Worm (Caenorhabditis elegans) whole organism, L1 larva: ENCODE data around the gene tbc-3.

Source experiments
- C04F5.9 ChIP-seq: sonication (generic microtip); optimal IDR thresholded peaks from 2 replicates; lab custom pipeline; 2016; ENCODE audit warnings: missing genetic modification characterization, missing compliant biosample characterization
- C16A3.4 ChIP-seq: fragments of 150-350 bp; optimal IDR thresholded peaks from 2 replicates; lab custom pipeline; 2014; ENCODE audit warnings: missing biosample characterization, missing genetic modification characterization
- Y116A8C.19 ChIP-seq: sonication (generic microtip); optimal IDR thresholded peaks from 2 replicates; lab custom pipeline; 2016; ENCODE audit warnings: missing compliant biosample characterization, missing genetic modification characterization, borderline replicate concordance
- blmp-1 ChIP-seq: fragments of 150-350 bp; optimal IDR thresholded peaks from 2 replicates; lab custom pipeline; 2014; ENCODE audit warnings: missing biosample characterization, missing genetic modification characterization
- ceh-82 ChIP-seq, 3 experiments: fragments of 150-350 bp in 1 of 3; sonication (generic microtip) in 2 of 3; optimal IDR thresholded peaks; 2 replicates each; lab custom pipeline; 2014 to 2017; ENCODE audit warnings: missing biosample characterization in 3 of 3, missing genetic modification characterization in 3 of 3
- ceh-88 ChIP-seq: fragments of 200-800 bp; sonication (Bioruptor generic); IDR thresholded peaks from 2 replicates; pipeline ENCODE4 v1.3.6; 2022; ENCODE audit warnings: missing genetic modification characterization, missing compliant biosample characterization
- efl-1 ChIP-seq, 4 experiments: fragments of 150-350 bp; optimal IDR thresholded peaks in 3 of 4; peaks in 1 of 4; 1 replicate in 1 of 4; 2 replicates in 3 of 4; lab custom pipeline; 2014; ENCODE audit warnings: missing biosample characterization in 2 of 4, missing genetic modification characterization in 2 of 4, missing genetic modification reagents in 2 of 4
- egl-27 ChIP-seq, 2 experiments: fragments of 150-350 bp in 1 of 2; sonication (generic microtip); optimal IDR thresholded peaks; 3 replicates each; lab custom pipeline; 2017 to 2018; ENCODE audit warnings: missing biosample characterization in 2 of 2, missing genetic modification characterization in 2 of 2, missing genetic modification reagents in 2 of 2
- elt-2 ChIP-seq: sonication (generic microtip); optimal IDR thresholded peaks from 2 replicates; lab custom pipeline; 2016; ENCODE audit warnings: missing genetic modification characterization, mild to moderate bottlenecking, inconsistent platforms, missing compliant biosample characterization, missing genetic modification reagents
- elt-3 ChIP-seq, 6 experiments: fragments of 150-350 bp in 1 of 6; sonication (generic microtip); optimal IDR thresholded peaks; 2 replicates each; lab custom pipeline; 2017 to 2018; ENCODE audit warnings: missing biosample characterization in 6 of 6, missing genetic modification characterization in 6 of 6, inconsistent platforms in 1 of 6
- ets-5 ChIP-seq: fragments of 200-800 bp; sonication (Bioruptor generic); IDR thresholded peaks from 2 replicates; pipeline ENCODE4 v1.3.6; 2022; ENCODE audit warnings: missing genetic modification characterization, missing compliant biosample characterization
- fkh-10 ChIP-seq: sonication (generic microtip); optimal IDR thresholded peaks from 2 replicates; lab custom pipeline; 2017; ENCODE audit warnings: missing biosample characterization, missing genetic modification reagents, missing genetic modification characterization
- fkh-8 ChIP-seq: sonication (generic microtip); optimal IDR thresholded peaks from 2 replicates; lab custom pipeline; 2016; ENCODE audit warnings: mild to moderate bottlenecking, missing genetic modification characterization, missing compliant biosample characterization
- hlh-4 ChIP-seq: sonication (generic microtip); optimal IDR thresholded peaks from 2 replicates; lab custom pipeline; 2016; ENCODE audit warnings: mild to moderate bottlenecking, missing genetic modification characterization, missing compliant biosample characterization
- hpl-2 ChIP-seq: fragments of 150-350 bp; optimal IDR thresholded peaks from 2 replicates; lab custom pipeline; 2014; ENCODE audit warnings: missing biosample characterization, missing genetic modification reagents, missing genetic modification characterization
- jun-1 ChIP-seq: fragments of 150-350 bp; optimal IDR thresholded peaks from 2 replicates; lab custom pipeline; 2014; ENCODE audit warnings: missing biosample characterization, missing genetic modification reagents, missing genetic modification characterization
- lin-13 ChIP-seq: fragments of 150-350 bp; optimal IDR thresholded peaks from 2 replicates; lab custom pipeline; 2014; ENCODE audit warnings: missing biosample characterization, missing genetic modification reagents, missing genetic modification characterization
- lin-14 ChIP-seq: fragments of 200-800 bp; sonication (Bioruptor generic); optimal IDR thresholded peaks from 2 replicates; lab custom pipeline; 2018; ENCODE audit warnings: mild to moderate bottlenecking, missing genetic modification characterization, moderate library complexity, missing compliant biosample characterization
- lin-35 ChIP-seq, 2 experiments: fragments of 150-350 bp; optimal IDR thresholded peaks; 2 replicates each; lab custom pipeline; 2014; ENCODE audit warnings: missing biosample characterization in 2 of 2, missing genetic modification characterization in 2 of 2, missing genetic modification reagents in 2 of 2
- lin-39 ChIP-seq: fragments of 150-350 bp; optimal IDR thresholded peaks from 2 replicates; lab custom pipeline; 2014; ENCODE audit warnings: missing biosample characterization, missing genetic modification reagents, missing genetic modification characterization
- lsy-2 ChIP-seq, 2 experiments: fragments of 150-350 bp; optimal IDR thresholded peaks; 2 replicates each; lab custom pipeline; 2014; ENCODE audit warnings: missing biosample characterization in 2 of 2, missing genetic modification characterization in 2 of 2
- mdl-1 ChIP-seq, 2 experiments: fragments of 150-350 bp; optimal IDR thresholded peaks; 2 replicates each; lab custom pipeline; 2014 to 2017; ENCODE audit warnings: missing biosample characterization in 2 of 2, missing genetic modification characterization in 2 of 2, inconsistent platforms in 1 of 2
- mef-2 ChIP-seq: fragments of 150-350 bp; optimal IDR thresholded peaks from 2 replicates; lab custom pipeline; 2014; ENCODE audit warnings: missing biosample characterization, missing genetic modification characterization
- mep-1 ChIP-seq: fragments of 150-350 bp; optimal IDR thresholded peaks from 2 replicates; lab custom pipeline; 2014; ENCODE audit warnings: missing biosample characterization, missing genetic modification characterization
- nhr-19 ChIP-seq: fragments of 200-800 bp; sonication (Bioruptor generic); conservative IDR thresholded peaks from 2 replicates; pipeline ENCODE4 v1.3.6; 2022; ENCODE audit warnings: missing genetic modification characterization, missing compliant biosample characterization
- nhr-20 ChIP-seq: sonication (generic microtip); optimal IDR thresholded peaks from 2 replicates; lab custom pipeline; 2016; ENCODE audit warnings: mild to moderate bottlenecking, missing genetic modification characterization, missing compliant biosample characterization
- nhr-237 ChIP-seq: fragments of 150-350 bp; optimal IDR thresholded peaks from 2 replicates; lab custom pipeline; 2014; ENCODE audit warnings: missing biosample characterization, missing genetic modification characterization
- nhr-47 ChIP-seq: sonication (generic microtip); optimal IDR thresholded peaks from 2 replicates; lab custom pipeline; 2016; ENCODE audit warnings: mild to moderate bottlenecking, missing genetic modification characterization, moderate library complexity, missing compliant biosample characterization
- nhr-71 ChIP-seq: sonication (generic microtip); optimal IDR thresholded peaks from 2 replicates; lab custom pipeline; 2016; ENCODE audit warnings: mild to moderate bottlenecking, missing genetic modification characterization, moderate library complexity, missing compliant biosample characterization
- nhr-76 ChIP-seq: sonication (generic microtip); optimal IDR thresholded peaks from 2 replicates; lab custom pipeline; 2017; ENCODE audit warnings: missing biosample characterization, missing genetic modification characterization
- nhr-84 ChIP-seq: sonication (generic microtip); optimal IDR thresholded peaks from 2 replicates; lab custom pipeline; 2017; ENCODE audit warnings: missing biosample characterization, missing genetic modification characterization
- nhr-85 ChIP-seq: sonication (generic microtip); peaks from one replicate; lab custom pipeline; 2016; ENCODE audit warnings: missing genetic modification characterization, inconsistent platforms, missing compliant biosample characterization
- nhr-90 ChIP-seq: sonication (generic microtip); optimal IDR thresholded peaks from 2 replicates; lab custom pipeline; 2016; ENCODE audit warnings: mild to moderate bottlenecking, missing genetic modification characterization, missing compliant biosample characterization; ENCODE audit not compliant: poor library complexity
- pqm-1 ChIP-seq: sonication (generic microtip); optimal IDR thresholded peaks from 3 replicates; lab custom pipeline; 2017; ENCODE audit warnings: missing biosample characterization, missing genetic modification characterization
- rnt-1 ChIP-seq: sonication (generic microtip); optimal IDR thresholded peaks from 2 replicates; lab custom pipeline; 2016; ENCODE audit warnings: mild to moderate bottlenecking, missing genetic modification characterization, moderate library complexity, missing compliant biosample characterization
- skn-1 ChIP-seq: fragments of 150-350 bp; optimal IDR thresholded peaks from 2 replicates; lab custom pipeline; 2014; ENCODE audit warnings: missing biosample characterization, missing genetic modification characterization
- snu-23 ChIP-seq: sonication (generic microtip); optimal IDR thresholded peaks from 2 replicates; lab custom pipeline; 2016; ENCODE audit warnings: missing genetic modification characterization, missing compliant biosample characterization
- sptf-1 ChIP-seq: fragments of 150-350 bp; optimal IDR thresholded peaks from 2 replicates; lab custom pipeline; 2014; ENCODE audit warnings: missing biosample characterization, missing genetic modification characterization
- tbx-2 ChIP-seq: sonication (generic microtip); optimal IDR thresholded peaks from 2 replicates; lab custom pipeline; 2016; ENCODE audit warnings: missing genetic modification characterization, missing compliant biosample characterization
- unc-30 ChIP-seq: sonication (generic microtip); optimal IDR thresholded peaks from 2 replicates; lab custom pipeline; 2017; ENCODE audit warnings: missing biosample characterization, missing genetic modification characterization
- unc-86 ChIP-seq: sonication (generic microtip); optimal IDR thresholded peaks from 2 replicates; lab custom pipeline; 2016; ENCODE audit warnings: missing genetic modification characterization, missing compliant biosample characterization
- unc-98 ChIP-seq: fragments of 200-800 bp; sonication (Bioruptor generic); IDR thresholded peaks from 2 replicates; pipeline ENCODE4 v1.3.6; 2022; ENCODE audit warnings: missing genetic modification characterization, missing compliant biosample characterization
- vab-15 ChIP-seq: sonication (generic microtip); optimal IDR thresholded peaks from 2 replicates; lab custom pipeline; 2017; ENCODE audit warnings: missing genotype, mild to moderate bottlenecking, missing genetic modification characterization, missing compliant biosample characterization
- xbp-1 ChIP-seq: sonication (generic microtip); optimal IDR thresholded peaks from 2 replicates; lab custom pipeline; 2016; ENCODE audit warnings: missing genetic modification characterization, missing compliant biosample characterization
- zag-1 ChIP-seq: fragments of 150-350 bp; optimal IDR thresholded peaks from 2 replicates; lab custom pipeline; 2014; ENCODE audit warnings: missing biosample characterization, missing genetic modification characterization
- ztf-11 ChIP-seq, 2 experiments: sonication (generic microtip); optimal IDR thresholded peaks; 2 replicates each; lab custom pipeline; 2016 to 2017; ENCODE audit warnings: missing genetic modification characterization in 2 of 2, missing biosample characterization in 1 of 2, missing compliant biosample characterization in 1 of 2

The tbc-3 gene

DNA sequence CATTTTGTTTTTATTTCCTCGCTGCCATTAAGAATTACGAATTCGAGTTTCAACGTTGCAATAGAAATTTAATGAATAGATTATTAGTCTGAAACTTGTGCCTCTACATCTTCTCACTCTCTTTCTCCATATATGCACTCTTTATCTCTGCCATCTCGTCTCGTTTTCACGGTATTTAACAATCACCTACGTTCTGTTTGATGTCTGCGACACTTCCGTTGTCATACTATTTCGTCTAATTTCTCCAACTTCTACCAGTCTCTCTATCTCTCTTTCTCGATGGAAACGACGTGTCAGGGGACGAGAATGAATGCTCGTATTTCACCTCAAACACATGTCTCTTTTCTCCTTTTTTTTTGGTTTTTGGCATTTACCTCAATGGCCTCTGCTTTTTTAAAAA lies 25.0 kb upstream of the tbc-3 start (continued):
- peak; percentile 62 for TF ChIP-seq unc-86 (tag; lab: Kevin White, UChicago)
- no peak for TF ChIP-seq C16A3.4
- TF ChIP-seq unc-30 (tag; lab: Kevin White, UChicago) = no peak

ce11 chrIV:9875646-9876045 lies 23.2 kb upstream of the tbc-3 start:
- TF ChIP-seq nhr-20 (tag; lab: Kevin White, UChicago) = peak; percentile 94
- TF ChIP-seq nhr-47 (tag; lab: Kevin White, UChicago) = peak; percentile 3
- TF ChIP-seq blmp-1 (tag; lab: Kevin White, UChicago) = peak; percentile 89
- TF ChIP-seq xbp-1 (tag; lab: Kevin White, UChicago) = no peak
- no peak for TF ChIP-seq efl-1 (optimal IDR thresholded peaks at IDR 0.05; lab: Kevin White, UChicago)
- peak in 1 of 2 experiments; percentile 33 for TF ChIP-seq efl-1 (GFP tag; optimal IDR thresholded peaks at IDR 0.05 in 1 of 2; lab: Kevin White, UChicago)
- TF ChIP-seq nhr-85 (tag; lab: Kevin White, UChicago) = peak; percentile 91
- peak in 1 of 2 experiments; percentile 65 for TF ChIP-seq mdl-1 (tag; optimal IDR thresholded peaks at IDR 0.05; lab: Kevin White, UChicago)
- peak; percentile 79 for TF ChIP-seq lin-14 (GFP tag; lab: Kevin White, UChicago)
- TF ChIP-seq pqm-1 = no peak
- TF ChIP-seq nhr-76 (tag; lab: Kevin White, UChicago) = no peak
- no peak for TF ChIP-seq ceh-82 (tag; optimal IDR thresholded peaks at IDR 0.05; lab: Kevin White, UChicago)
- peak; percentile 71 for TF ChIP-seq nhr-71
- TF ChIP-seq C16A3.4 = peak; percentile 45
- peak in 1 of 2 experiments; percentile 10 for TF ChIP-seq lsy-2 (tag; optimal IDR thresholded peaks at IDR 0.05; lab: Kevin White, UChicago)
- peak; percentile 51 for TF ChIP-seq mep-1 (tag; lab: Kevin White, UChicago)
- peak; percentile 74 for TF ChIP-seq elt-2 (tag; lab: Kevin White, UChicago)
- peak in 4 of 6 experiments; percentile 26 to 81 (median 74) for TF ChIP-seq elt-3 (tag; optimal IDR thresholded peaks at IDR 0.05; lab: Kevin White, UChicago)
- TF ChIP-seq egl-27 (tag; optimal IDR thresholded peaks at IDR 0.05; lab: Kevin White, UChicago) = no peak
- TF ChIP-seq zag-1 (tag; lab: Kevin White, UChicago) = no peak
- TF ChIP-seq hpl-2 (GFP tag; lab: Kevin White, UChicago) = no peak
- peak; percentile 61 for TF ChIP-seq snu-23 (GFP tag; lab: Kevin White, UChicago)
- peak in 1 of 2 experiments; percentile 71 for TF ChIP-seq lin-35 (GFP tag; optimal IDR thresholded peaks at IDR 0.05; lab: Kevin White, UChicago)
- peak; percentile 32 for TF ChIP-seq nhr-19
- TF ChIP-seq nhr-84 (tag; lab: Kevin White, UChicago) = no peak
- TF ChIP-seq nhr-90 (tag; lab: Kevin White, UChicago) = peak; percentile 64
- no peak for TF ChIP-seq nhr-237 (tag; lab: Kevin White, UChicago)
- peak; percentile 31 for TF ChIP-seq tbx-2 (tag; lab: Kevin White, UChicago)

DNA sequence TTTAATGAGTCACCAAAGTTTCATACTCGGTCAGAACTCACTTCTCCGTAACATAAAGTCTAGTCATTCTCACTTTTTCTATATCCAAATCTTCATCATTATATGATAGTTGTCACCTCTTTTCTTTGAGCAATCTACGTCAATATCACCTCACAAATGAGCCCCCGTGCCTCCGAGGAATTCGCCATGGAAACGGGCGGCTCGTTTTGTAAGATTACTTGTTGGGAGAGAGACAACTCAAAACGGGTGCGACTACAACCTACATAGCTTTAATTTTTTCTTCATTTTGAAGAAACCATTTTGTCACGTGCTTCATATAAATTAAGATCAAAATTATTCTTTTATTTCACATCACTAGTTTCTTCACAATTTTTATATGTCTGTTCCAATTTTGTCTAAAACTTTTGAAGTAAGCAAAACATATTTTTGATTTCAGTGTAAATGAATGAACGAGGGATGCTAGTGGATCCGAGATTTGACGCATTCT lies 19.9 kb upstream of the tbc-3 start, which contains the start of gene nhr-4:
Gene nhr-4, plus strand, starts transcription at position 437 of the 487 bp plus-strand sequence.
- TF ChIP-seq Y116A8C.19 (tag; lab: Kevin White, UChicago) (no peak), nhr-85 (tag; lab: Kevin White, UChicago) (no peak), vab-15 (tag; lab: Kevin White, UChicago) (no peak), fkh-8 (tag; lab: Kevin White, UChicago) (peak; percentile 71), ets-5 (GFP tag; lab: Robert Waterston, UW) (no peak), ztf-11 (tag; optimal IDR thresholded peaks at IDR 0.05; lab: Kevin White, UChicago) (no peak), mef-2 (tag; lab: Kevin White, UChicago) (no peak), unc-86 (tag; lab: Kevin White, UChicago) (no peak), pqm-1 (no peak), nhr-47 (tag; lab: Kevin White, UChicago) (peak; percentile 0), efl-1 (optimal IDR thresholded peaks at IDR 0.05; lab: Kevin White, UChicago) (no peak), efl-1 (GFP tag; optimal IDR thresholded peaks at IDR 0.05 in 1 of 2; lab: Kevin White, UChicago) (peak in 1 of 2 experiments; percentile 56), blmp-1 (tag; lab: Kevin White, UChicago) (no peak), nhr-19 (no peak), nhr-71 (peak; percentile 12), lin-35 (GFP tag; optimal IDR thresholded peaks at IDR 0.05; lab: Kevin White, UChicago) (no peak), fkh-10 (GFP tag; lab: Kevin White, UChicago) (no peak), ceh-88 (GFP tag; lab: Robert Waterston, UW) (no peak), hlh-4 (tag; lab: Kevin White, UChicago) (no peak), sptf-1 (no peak), jun-1 (no peak), hpl-2 (GFP tag; lab: Kevin White, UChicago) (no peak), rnt-1 (tag; lab: Kevin White, UChicago) (no peak), nhr-90 (tag; lab: Kevin White, UChicago) (no peak), C04F5.9 (no peak), lin-39 (no peak), lin-13 (GFP tag; lab: Kevin White, UChicago) (no peak), skn-1 (tag; lab: Kevin White, UChicago) (no peak), unc-98 (GFP tag; lab: Robert Waterston, UW) (no peak), lin-14 (GFP tag; lab: Kevin White, UChicago) (no peak), zag-1 (tag; lab: Kevin White, UChicago) (no peak)
